Worm (Caenorhabditis elegans) whole organism, early embryonic: Measurements from ENCODE around the gene jkk-1.

Source experiments
- B0310.2 ChIP-seq: sonication (generic microtip); optimal IDR thresholded peaks from 2 replicates; lab custom pipeline; 2016; ENCODE audit warnings: mild to moderate bottlenecking, missing genetic modification characterization, missing compliant biosample characterization
- F13C5.2 ChIP-seq: sonication (generic microtip); optimal IDR thresholded peaks from 2 replicates; lab custom pipeline; 2017; ENCODE audit warnings: mild to moderate bottlenecking, missing genetic modification characterization, inconsistent platforms, missing compliant biosample characterization
- aly-1 ChIP-seq: sonication (generic microtip); optimal IDR thresholded peaks from 2 replicates; lab custom pipeline; 2016; ENCODE audit warnings: missing genetic modification characterization, missing compliant biosample characterization
- ama-1 ChIP-seq: fragments of 150-350 bp; optimal IDR thresholded peaks from 2 replicates; lab custom pipeline; 2014
- ceh-13 ChIP-seq: fragments of 200-800 bp; sonication (Bioruptor generic); optimal IDR thresholded peaks from 2 replicates; lab custom pipeline; 2018; ENCODE audit warnings: mild to moderate bottlenecking, missing genetic modification characterization, missing compliant biosample characterization
- ceh-36 ChIP-seq: sonication (generic microtip); optimal IDR thresholded peaks from 2 replicates; lab custom pipeline; 2016; ENCODE audit warnings: missing genetic modification characterization, inconsistent platforms, missing compliant biosample characterization
- ets-7 ChIP-seq: sonication (generic microtip); optimal IDR thresholded peaks from 2 replicates; lab custom pipeline; 2016; ENCODE audit warnings: missing genotype, missing genetic modification characterization, missing compliant biosample characterization
- flt-1 ChIP-seq: fragments of 200-800 bp; sonication (Bioruptor generic); IDR thresholded peaks from 2 replicates; pipeline ENCODE4 v1.3.6; 2022; ENCODE audit warnings: missing genetic modification characterization, missing compliant biosample characterization
- hmbx-1 ChIP-seq: sonication (generic microtip); optimal IDR thresholded peaks from 2 replicates; lab custom pipeline; 2016; ENCODE audit warnings: mild to moderate bottlenecking, missing genetic modification characterization, missing compliant biosample characterization
- hmg-4 ChIP-seq: fragments of 200-800 bp; sonication (Bioruptor generic); optimal IDR thresholded peaks from 2 replicates; lab custom pipeline; 2018; ENCODE audit warnings: mild to moderate bottlenecking, missing genetic modification characterization, missing compliant biosample characterization
- hnd-1 ChIP-seq: sonication (generic microtip); optimal IDR thresholded peaks from 2 replicates; lab custom pipeline; 2016; ENCODE audit warnings: missing genetic modification characterization, missing compliant biosample characterization
- pes-1 ChIP-seq: fragments of 200-800 bp; sonication (Bioruptor generic); IDR thresholded peaks from 2 replicates; pipeline ENCODE4 v1.3.6; 2022; ENCODE audit warnings: missing genetic modification reagents, missing genetic modification characterization, missing compliant biosample characterization
- scrt-1 ChIP-seq: fragments of 200-800 bp; sonication (Bioruptor generic); IDR thresholded peaks from 2 replicates; pipeline ENCODE4 v1.3.6; 2022; ENCODE audit warnings: missing genetic modification characterization, missing compliant biosample characterization
- sea-1 ChIP-seq: fragments of 200-800 bp; sonication (Bioruptor generic); conservative IDR thresholded peaks from 2 replicates; pipeline ENCODE4 v1.3.6; 2022; ENCODE audit warnings: missing genetic modification characterization, missing compliant biosample characterization
- tbx-11 ChIP-seq: fragments of 200-800 bp; sonication (Bioruptor generic); IDR thresholded peaks from 2 replicates; pipeline ENCODE4 v1.3.6; 2022; ENCODE audit warnings: missing genetic modification characterization, missing compliant biosample characterization
- tbx-37 ChIP-seq: fragments of 200-800 bp; sonication (Bioruptor generic); conservative IDR thresholded peaks from 2 replicates; pipeline ENCODE4 v1.3.6; 2022; ENCODE audit warnings: missing genetic modification reagents, missing genetic modification characterization, missing compliant biosample characterization
- tra-4 ChIP-seq: sonication (generic microtip); optimal IDR thresholded peaks from 2 replicates; lab custom pipeline; 2017; ENCODE audit warnings: missing genetic modification characterization, missing compliant biosample characterization

Gene jkk-1

DNA sequence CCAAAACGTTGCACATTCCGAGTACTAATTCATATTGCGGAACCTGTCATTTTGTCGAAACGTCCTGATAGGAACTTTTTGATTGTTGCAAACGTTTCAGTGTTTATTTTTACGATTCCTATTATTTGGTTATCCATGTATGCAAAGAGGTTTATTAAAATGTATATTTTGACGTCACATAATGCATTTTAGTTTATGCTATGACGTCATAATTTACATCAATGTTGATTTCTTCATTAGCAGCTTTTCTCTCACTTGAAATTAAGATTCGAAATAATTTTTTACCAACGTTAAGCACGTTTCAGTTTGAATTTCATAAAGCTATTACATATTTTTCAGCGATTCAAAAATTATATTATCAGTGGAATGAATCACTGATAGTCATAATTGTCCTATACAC is 1.7 kb upstream of the jkk-1 start:
- TF ChIP-seq hmg-4 (GFP tag; lab: Kevin White, UChicago) (no peak), tbx-37 (GFP tag; lab: Robert Waterston, UW) (no peak), hnd-1 (no peak), hmbx-1 (tag; lab: Kevin White, UChicago) (no peak), sea-1 (GFP tag; lab: Robert Waterston, UW) (no peak), ama-1 (lab: Kevin White, UChicago) (no peak), ceh-13 (GFP tag; lab: Kevin White, UChicago) (no peak), pes-1 (GFP tag; lab: Robert Waterston, UW) (no peak), ceh-36 (tag; lab: Kevin White, UChicago) (no peak), tra-4 (no peak), F13C5.2 (tag; lab: Kevin White, UChicago) (no peak), tbx-11 (GFP tag; lab: Robert Waterston, UW) (no peak), scrt-1 (GFP tag; lab: Robert Waterston, UW) (no peak)

DNA sequence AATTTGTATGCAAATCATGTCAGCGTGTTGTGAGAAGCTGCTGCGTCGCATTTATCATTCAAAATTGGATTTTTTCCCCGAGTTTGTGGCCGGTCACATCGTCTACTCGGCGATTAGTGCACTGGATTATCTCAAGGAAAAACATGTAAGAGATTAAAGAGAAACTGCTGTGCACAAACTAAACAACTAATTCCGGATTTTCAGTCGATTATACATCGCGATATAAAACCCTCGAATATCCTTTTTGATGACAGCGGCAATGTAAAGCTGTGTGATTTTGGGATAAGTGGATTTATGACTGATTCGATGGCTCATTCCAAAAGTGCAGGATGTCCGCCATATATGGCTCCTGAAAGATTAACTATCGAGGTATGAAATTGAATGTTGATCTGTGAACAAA is 2.3 kb downstream of the jkk-1 start:
- TF ChIP-seq hnd-1: no peak
- no peak for TF ChIP-seq tra-4
- TF ChIP-seq tbx-37 (GFP tag; lab: Robert Waterston, UW): no peak
- no peak for TF ChIP-seq ets-7 (tag; lab: Kevin White, UChicago)
- TF ChIP-seq ceh-13 (GFP tag; lab: Kevin White, UChicago): no peak
- no peak for TF ChIP-seq scrt-1 (GFP tag; lab: Robert Waterston, UW)
- no peak for TF ChIP-seq tbx-11 (GFP tag; lab: Robert Waterston, UW)
- no peak for TF ChIP-seq hmg-4 (GFP tag; lab: Kevin White, UChicago)
- no peak for TF ChIP-seq ceh-36 (tag; lab: Kevin White, UChicago)
- TF ChIP-seq ama-1 (lab: Kevin White, UChicago): no peak
- no peak for TF ChIP-seq hmbx-1 (tag; lab: Kevin White, UChicago)
- TF ChIP-seq sea-1 (GFP tag; lab: Robert Waterston, UW): no peak
- no peak for TF ChIP-seq aly-1 (tag; lab: Kevin White, UChicago)
- TF ChIP-seq B0310.2 (tag; lab: Kevin White, UChicago): no peak
- no peak for TF ChIP-seq F13C5.2 (tag; lab: Kevin White, UChicago)
- TF ChIP-seq pes-1 (GFP tag; lab: Robert Waterston, UW): no peak
- TF ChIP-seq flt-1: no peak

DNA sequence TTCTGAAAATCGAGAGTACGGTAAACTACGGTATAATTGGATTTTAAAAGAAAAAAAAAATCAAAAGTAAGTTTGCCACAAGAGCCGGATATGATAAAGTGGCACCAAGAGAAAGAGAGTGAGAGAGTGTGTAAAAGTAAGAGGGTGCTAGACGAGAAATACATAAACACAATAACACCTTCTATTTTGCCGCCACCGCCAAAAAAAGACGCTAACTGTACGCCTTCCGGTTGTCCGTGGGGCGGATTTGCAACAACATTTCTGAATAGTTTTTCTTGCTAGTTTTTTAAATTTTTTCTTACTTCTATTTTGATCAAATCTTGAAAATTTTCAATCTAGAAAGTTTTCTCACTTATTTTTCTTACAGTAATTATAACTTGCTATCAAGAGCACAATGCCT is 4.4 kb downstream of the jkk-1 start, which contains the start of gene F35C8.8:
Gene F35C8.8 (minus strand): TSS at position 2 of the 400 bp plus-strand sequence.
- no peak for TF ChIP-seq scrt-1 (GFP tag; lab: Robert Waterston, UW)
- TF ChIP-seq pes-1 (GFP tag; lab: Robert Waterston, UW): no peak
- no peak for TF ChIP-seq hnd-1
- TF ChIP-seq ets-7 (tag; lab: Kevin White, UChicago): no peak

DNA sequence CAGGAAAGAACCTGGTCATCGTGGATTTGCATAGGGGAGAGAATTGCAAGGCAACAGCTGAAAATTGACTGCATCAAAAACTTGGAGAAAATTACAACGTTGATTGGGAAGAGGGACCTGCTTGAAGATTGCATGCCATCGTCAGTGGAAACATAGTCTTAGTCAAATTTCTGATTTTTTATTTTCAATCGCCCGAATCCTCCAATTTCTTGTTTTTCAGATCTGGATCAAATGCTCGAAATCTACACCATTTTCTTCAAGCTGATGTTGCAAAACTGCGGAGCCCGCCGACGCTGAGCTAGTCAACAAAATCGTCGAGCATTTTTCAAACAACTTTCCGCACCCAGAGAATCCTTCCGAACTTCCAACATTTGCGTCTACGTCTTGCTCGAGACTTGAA is 5.3 kb downstream of the jkk-1 start:
- TF ChIP-seq ama-1 (lab: Kevin White, UChicago) (no peak), aly-1 (tag; lab: Kevin White, UChicago) (no peak), pes-1 (GFP tag; lab: Robert Waterston, UW) (no peak), flt-1 (no peak), hmg-4 (GFP tag; lab: Kevin White, UChicago) (no peak), F13C5.2 (tag; lab: Kevin White, UChicago) (no peak), sea-1 (GFP tag; lab: Robert Waterston, UW) (no peak), ceh-13 (GFP tag; lab: Kevin White, UChicago) (no peak), tbx-11 (GFP tag; lab: Robert Waterston, UW) (no peak), tra-4 (no peak), B0310.2 (tag; lab: Kevin White, UChicago) (no peak), hmbx-1 (tag; lab: Kevin White, UChicago) (no peak), tbx-37 (GFP tag; lab: Robert Waterston, UW) (no peak), scrt-1 (GFP tag; lab: Robert Waterston, UW) (no peak), ceh-36 (tag; lab: Kevin White, UChicago) (no peak)

DNA sequence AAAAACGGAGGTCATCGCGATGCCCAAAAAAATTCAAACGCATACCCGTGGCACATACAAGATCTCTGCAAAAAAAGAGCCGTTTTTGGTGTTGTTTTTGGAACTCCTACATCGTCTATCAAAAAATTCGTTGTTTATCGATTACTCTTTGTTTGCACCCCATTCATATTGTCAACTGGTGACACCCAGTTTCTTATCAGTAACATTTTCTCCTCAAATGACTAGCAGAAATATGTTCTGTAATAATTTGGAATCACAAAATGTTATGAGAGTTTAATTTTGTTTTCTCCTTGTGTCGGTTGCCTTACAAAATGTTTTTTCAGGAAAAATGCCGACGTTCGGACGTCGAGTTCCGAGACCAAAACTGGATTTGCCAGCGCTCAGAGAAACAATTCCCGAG is 6.5 kb downstream of the jkk-1 start, which contains the start of gene sek-4:
Gene sek-4 (plus strand): TSS at position 318 of the 400 bp plus-strand sequence.
- TF ChIP-seq ets-7 (tag; lab: Kevin White, UChicago): no peak
- no peak for TF ChIP-seq ama-1 (lab: Kevin White, UChicago)
- no peak for TF ChIP-seq pes-1 (GFP tag; lab: Robert Waterston, UW)
- TF ChIP-seq F13C5.2 (tag; lab: Kevin White, UChicago): no peak

DNA sequence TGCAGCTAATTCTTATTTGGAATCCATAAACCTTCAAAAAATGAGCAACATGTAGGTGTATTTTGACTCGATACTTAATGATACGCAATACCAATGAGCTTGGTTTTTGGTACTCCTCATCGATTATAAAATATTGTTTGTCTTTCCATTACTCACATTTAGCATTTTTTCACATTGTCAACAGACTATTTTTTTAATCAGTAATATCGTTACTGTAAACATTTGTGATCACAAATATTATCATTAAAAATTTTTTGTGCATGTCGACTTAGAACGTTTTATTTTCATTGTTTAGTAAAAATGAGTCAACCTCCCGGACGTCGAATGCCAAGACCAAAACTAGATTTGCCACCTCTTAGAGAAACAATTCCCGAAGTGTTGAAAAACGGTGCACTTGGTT is 9.0 kb downstream of the jkk-1 start, which contains the start of gene sek-5:
Gene sek-5 (plus strand): TSS at position 301 of the 400 bp plus-strand sequence.
- TF ChIP-seq F13C5.2 (tag; lab: Kevin White, UChicago) (no peak), ets-7 (tag; lab: Kevin White, UChicago) (no peak), tbx-11 (GFP tag; lab: Robert Waterston, UW) (no peak), ceh-36 (tag; lab: Kevin White, UChicago) (no peak), scrt-1 (GFP tag; lab: Robert Waterston, UW) (no peak), tra-4 (no peak), hmg-4 (GFP tag; lab: Kevin White, UChicago) (no peak), hmbx-1 (tag; lab: Kevin White, UChicago) (no peak), pes-1 (GFP tag; lab: Robert Waterston, UW) (no peak), ceh-13 (GFP tag; lab: Kevin White, UChicago) (no peak), flt-1 (no peak), tbx-37 (GFP tag; lab: Robert Waterston, UW) (no peak), aly-1 (tag; lab: Kevin White, UChicago) (no peak), B0310.2 (tag; lab: Kevin White, UChicago) (no peak), hnd-1 (no peak)

DNA sequence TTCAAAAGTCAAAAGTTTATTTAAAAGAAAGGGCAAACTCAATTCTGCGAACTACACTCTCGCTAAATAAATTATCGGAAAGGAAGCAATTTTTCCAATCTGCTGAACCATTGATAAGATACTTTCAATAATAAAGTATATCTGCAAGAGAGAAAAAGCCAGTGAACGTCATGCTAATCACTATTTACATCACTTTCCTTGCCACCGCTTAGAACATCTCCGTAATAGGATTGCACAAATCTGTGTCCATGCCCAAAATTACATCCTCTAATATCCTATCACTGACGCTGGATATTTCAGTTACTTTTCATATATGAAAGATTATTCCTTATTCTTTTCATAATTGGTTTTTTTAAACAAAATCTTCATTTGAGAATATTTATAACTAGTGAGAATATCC is 14.5 kb downstream of the jkk-1 start:
- TF ChIP-seq B0310.2 (tag; lab: Kevin White, UChicago) (no peak), pes-1 (GFP tag; lab: Robert Waterston, UW) (no peak), ama-1 (lab: Kevin White, UChicago) (no peak), tbx-37 (GFP tag; lab: Robert Waterston, UW) (no peak), scrt-1 (GFP tag; lab: Robert Waterston, UW) (no peak), aly-1 (tag; lab: Kevin White, UChicago) (no peak), ceh-36 (tag; lab: Kevin White, UChicago) (no peak), ets-7 (tag; lab: Kevin White, UChicago) (no peak), tra-4 (no peak), tbx-11 (GFP tag; lab: Robert Waterston, UW) (no peak)
